Worm (Caenorhabditis elegans) whole organism, L4 larva: ENCODE data around the gene ssq-1.

ENCODE experiments used
- D1046.2 ChIP-seq: fragments of 200-800 bp; sonication (Bioruptor generic); IDR thresholded peaks from 2 replicates; pipeline ENCODE4 v1.3.6; 2022; ENCODE audit warnings: missing genetic modification characterization, missing compliant biosample characterization
- F26F4.8 ChIP-seq: fragments of 200-800 bp; sonication (Bioruptor generic); conservative IDR thresholded peaks from 2 replicates; pipeline ENCODE4 v1.3.6; 2022; ENCODE audit warnings: missing genetic modification characterization, missing compliant biosample characterization
- F44E2.7 ChIP-seq: fragments of 200-800 bp; sonication (Bioruptor generic); IDR thresholded peaks from 2 replicates; pipeline ENCODE4 v2.1.2; 2022; ENCODE audit warnings: missing genetic modification characterization, missing compliant biosample characterization
- R02D3.7 ChIP-seq: fragments of 150-350 bp; sonication (generic microtip); optimal IDR thresholded peaks from 3 replicates; lab custom pipeline; 2014; ENCODE audit warnings: missing biosample characterization, missing genetic modification characterization
- T20F7.1 ChIP-seq: fragments of 200-800 bp; sonication (Bioruptor generic); optimal IDR thresholded peaks from 2 replicates; lab custom pipeline; 2018; ENCODE audit warnings: mild to moderate bottlenecking, missing genetic modification characterization, missing compliant biosample characterization
- T26A8.4 ChIP-seq: fragments of 200-800 bp; sonication (Bioruptor generic); IDR thresholded peaks from 2 replicates; pipeline ENCODE4 v1.3.6; 2022; ENCODE audit warnings: missing genetic modification characterization, missing compliant biosample characterization
- Y105C5A.15 ChIP-seq: fragments of 200-800 bp; sonication (Bioruptor generic); IDR thresholded peaks from 2 replicates; pipeline ENCODE4 v1.3.6; 2022; ENCODE audit warnings: missing genetic modification characterization, missing compliant biosample characterization
- Y5F2A.4 ChIP-seq: fragments of 200-800 bp; sonication (Bioruptor generic); optimal IDR thresholded peaks from 2 replicates; lab custom pipeline; 2018; ENCODE audit warnings: mild to moderate bottlenecking, missing genetic modification characterization, missing compliant biosample characterization
- Y75B8A.6 ChIP-seq: fragments of 200-800 bp; sonication (Bioruptor generic); IDR thresholded peaks from 2 replicates; pipeline ENCODE4 v1.3.6; 2022; ENCODE audit warnings: missing genetic modification reagents, missing genetic modification characterization, missing compliant biosample characterization
- ZK546.5 ChIP-seq, 2 experiments: sonication (generic microtip); optimal IDR thresholded peaks; 2 replicates each; lab custom pipeline; 2017; ENCODE audit warnings: missing biosample characterization in 2 of 2, missing genetic modification characterization in 2 of 2
- ama-1 ChIP-seq: fragments of 150-350 bp; optimal IDR thresholded peaks from 2 replicates; lab custom pipeline; 2014; ENCODE audit warnings: inconsistent platforms, mixed read lengths
- ceh-20 ChIP-seq: fragments of 200-800 bp; sonication (Bioruptor generic); IDR thresholded peaks from 2 replicates; pipeline ENCODE4 v1.3.6; 2022; ENCODE audit warnings: missing genetic modification reagents, missing genetic modification characterization, missing compliant biosample characterization
- ceh-32 ChIP-seq: sonication (generic microtip); optimal IDR thresholded peaks from 2 replicates; lab custom pipeline; 2016; ENCODE audit warnings: mild to moderate bottlenecking, missing genetic modification characterization, missing compliant biosample characterization; ENCODE audit not compliant: poor library complexity
- ceh-62 ChIP-seq: sonication (generic microtip); optimal IDR thresholded peaks from 2 replicates; lab custom pipeline; 2017; ENCODE audit warnings: missing biosample characterization, missing genetic modification characterization
- ces-1 ChIP-seq: fragments of 150-350 bp; sonication (generic microtip); optimal IDR thresholded peaks from 4 replicates; lab custom pipeline; 2014; ENCODE audit warnings: missing biosample characterization, missing genetic modification reagents, missing genetic modification characterization
- daf-12 ChIP-seq: fragments of 150-350 bp; optimal IDR thresholded peaks from 2 replicates; lab custom pipeline; 2014; ENCODE audit warnings: missing biosample characterization, missing genetic modification reagents, missing genetic modification characterization
- daf-16 ChIP-seq, 3 experiments: sonication (generic microtip); optimal IDR thresholded peaks; 2 replicates each; lab custom pipeline; 2016 to 2017; ENCODE audit warnings: missing genetic modification characterization in 3 of 3, missing genetic modification reagents in 3 of 3, mild to moderate bottlenecking in 2 of 3, missing compliant biosample characterization in 2 of 3, missing biosample characterization in 1 of 3, moderate library complexity in 1 of 3
- daf-8 ChIP-seq: fragments of 200-800 bp; sonication (Bioruptor generic); IDR thresholded peaks from 2 replicates; pipeline ENCODE4 v1.3.6; 2022; ENCODE audit warnings: missing genetic modification characterization, missing compliant biosample characterization
- dmd-6 ChIP-seq: fragments of 200-800 bp; sonication (Bioruptor generic); IDR thresholded peaks from 2 replicates; pipeline ENCODE4 v1.3.6; 2022; ENCODE audit warnings: missing genetic modification reagents, missing genetic modification characterization, missing compliant biosample characterization
- dmd-9 ChIP-seq: fragments of 200-800 bp; sonication (Bioruptor generic); IDR thresholded peaks from 2 replicates; pipeline ENCODE4 v1.3.6; 2022; ENCODE audit warnings: missing genetic modification reagents, missing genetic modification characterization, missing compliant biosample characterization
- dpl-1 ChIP-seq: fragments of 150-350 bp; optimal IDR thresholded peaks from 2 replicates; lab custom pipeline; 2014; ENCODE audit warnings: missing biosample characterization, missing genetic modification reagents, missing genetic modification characterization
- dve-1 ChIP-seq: sonication (generic microtip); optimal IDR thresholded peaks from 2 replicates; lab custom pipeline; 2017; ENCODE audit warnings: antibody characterized with exemption, mild to moderate bottlenecking, missing genetic modification characterization, missing compliant biosample characterization; ENCODE audit not compliant: insufficient read depth
- egl-43 ChIP-seq: fragments of 200-800 bp; sonication (Bioruptor generic); IDR thresholded peaks from 2 replicates; pipeline ENCODE4 v1.3.6; 2022; ENCODE audit warnings: missing genetic modification reagents, missing genetic modification characterization, missing compliant biosample characterization
- fos-1 ChIP-seq: fragments of 150-350 bp; optimal IDR thresholded peaks from 2 replicates; lab custom pipeline; 2014; ENCODE audit warnings: missing biosample characterization, missing genetic modification characterization
- hlh-11 ChIP-seq: fragments of 200-800 bp; sonication (Bioruptor generic); optimal IDR thresholded peaks from 2 replicates; lab custom pipeline; 2018; ENCODE audit warnings: mild to moderate bottlenecking, missing genetic modification characterization, missing compliant biosample characterization
- hlh-30 ChIP-seq: sonication (generic microtip); optimal IDR thresholded peaks from 2 replicates; lab custom pipeline; 2017; ENCODE audit warnings: antibody characterized with exemption, mild to moderate bottlenecking, missing genetic modification characterization, missing compliant biosample characterization; ENCODE audit not compliant: insufficient read depth
- hmg-1.1 ChIP-seq: fragments of 200-800 bp; sonication (Bioruptor generic); IDR thresholded peaks from 2 replicates; pipeline ENCODE4 v1.3.6; 2022; ENCODE audit warnings: missing genetic modification reagents, missing genetic modification characterization, missing compliant biosample characterization
- lin-13 ChIP-seq: fragments of 150-350 bp; optimal IDR thresholded peaks from 2 replicates; lab custom pipeline; 2014; ENCODE audit warnings: missing biosample characterization, missing genetic modification reagents, missing genetic modification characterization
- lin-39 ChIP-seq: fragments of 150-350 bp; optimal IDR thresholded peaks from 2 replicates; lab custom pipeline; 2014; ENCODE audit warnings: missing biosample characterization, missing genetic modification reagents, missing genetic modification characterization
- lir-3 ChIP-seq: sonication (generic microtip); optimal IDR thresholded peaks from 2 replicates; lab custom pipeline; 2016; ENCODE audit warnings: mild to moderate bottlenecking, missing genetic modification characterization, missing compliant biosample characterization
- lsy-2 ChIP-seq, 2 experiments: fragments of 150-350 bp in 1 of 2; sonication (generic microtip) in 1 of 2; optimal IDR thresholded peaks; 2 replicates each; lab custom pipeline; 2014 to 2017; ENCODE audit warnings: missing biosample characterization in 2 of 2, missing genetic modification characterization in 2 of 2
- mdl-1 ChIP-seq, 2 experiments: fragments of 150-350 bp in 1 of 2; sonication (generic microtip) in 1 of 2; optimal IDR thresholded peaks; 2 replicates each; lab custom pipeline; 2014 to 2017; ENCODE audit warnings: missing biosample characterization in 2 of 2, missing genetic modification characterization in 2 of 2
- mep-1 ChIP-seq: fragments of 150-350 bp; sonication (generic microtip); optimal IDR thresholded peaks from 3 replicates; lab custom pipeline; 2014; ENCODE audit warnings: missing biosample characterization, missing genetic modification characterization
- mxl-3 ChIP-seq: fragments of 200-800 bp; sonication (Bioruptor generic); optimal IDR thresholded peaks from 2 replicates; lab custom pipeline; 2018; ENCODE audit warnings: mild to moderate bottlenecking, missing genetic modification characterization, missing compliant biosample characterization
- nhr-10 ChIP-seq: fragments of 150-350 bp; optimal IDR thresholded peaks from 2 replicates; lab custom pipeline; 2014; ENCODE audit warnings: missing biosample characterization, missing genetic modification characterization
- nhr-11 ChIP-seq: fragments of 150-350 bp; optimal IDR thresholded peaks from 2 replicates; lab custom pipeline; 2014; ENCODE audit warnings: missing biosample characterization, missing genetic modification characterization
- nhr-111 ChIP-seq: fragments of 200-800 bp; sonication (Bioruptor generic); optimal IDR thresholded peaks from 2 replicates; lab custom pipeline; 2018; ENCODE audit warnings: mild to moderate bottlenecking, missing genetic modification characterization, missing compliant biosample characterization
- nhr-28 ChIP-seq: fragments of 150-350 bp; optimal IDR thresholded peaks from 2 replicates; lab custom pipeline; 2014; ENCODE audit warnings: missing biosample characterization, missing genetic modification characterization
- nhr-41 ChIP-seq: fragments of 200-800 bp; sonication (Bioruptor generic); IDR thresholded peaks from 2 replicates; pipeline ENCODE4 v1.3.6; 2022; ENCODE audit warnings: missing genetic modification reagents, missing genetic modification characterization, missing compliant biosample characterization
- nhr-42 ChIP-seq: fragments of 200-800 bp; sonication (Bioruptor generic); IDR thresholded peaks from 2 replicates; pipeline ENCODE4 v1.3.6; 2022; ENCODE audit warnings: missing genetic modification characterization, missing compliant biosample characterization
- nhr-6 ChIP-seq: fragments of 150-350 bp; optimal IDR thresholded peaks from 2 replicates; lab custom pipeline; 2014; ENCODE audit warnings: missing biosample characterization, missing genetic modification characterization
- nhr-76 ChIP-seq: fragments of 150-350 bp; optimal IDR thresholded peaks from 2 replicates; lab custom pipeline; 2014; ENCODE audit warnings: missing biosample characterization, missing genetic modification characterization
- nhr-77 ChIP-seq: fragments of 150-350 bp; optimal IDR thresholded peaks from 2 replicates; lab custom pipeline; 2014; ENCODE audit warnings: missing biosample characterization, missing genetic modification characterization
- php-3 ChIP-seq: fragments of 200-800 bp; sonication (Bioruptor generic); IDR thresholded peaks from 2 replicates; pipeline ENCODE4 v1.3.6; 2022; ENCODE audit warnings: missing genetic modification reagents, missing genetic modification characterization, missing compliant biosample characterization
- pqm-1 ChIP-seq: sonication (generic microtip); optimal IDR thresholded peaks from 2 replicates; lab custom pipeline; 2017; ENCODE audit warnings: missing biosample characterization, missing genetic modification characterization
- rbr-2 ChIP-seq: sonication (generic microtip); optimal IDR thresholded peaks from 2 replicates; lab custom pipeline; 2016; ENCODE audit warnings: missing genotype, missing genetic modification characterization, missing compliant biosample characterization
- saeg-2 ChIP-seq: fragments of 200-800 bp; sonication (Bioruptor generic); IDR thresholded peaks from 2 replicates; pipeline ENCODE4 v1.3.6; 2022; ENCODE audit warnings: missing genetic modification reagents, missing genetic modification characterization, missing compliant biosample characterization
- snpc-1.2 ChIP-seq: fragments of 200-800 bp; sonication (Bioruptor generic); IDR thresholded peaks from 2 replicates; pipeline ENCODE4 v1.3.6; 2022; ENCODE audit warnings: missing genetic modification reagents, missing genetic modification characterization, missing compliant biosample characterization
- tag-97 ChIP-seq: fragments of 200-800 bp; sonication (Bioruptor generic); IDR thresholded peaks from 2 replicates; pipeline ENCODE4 v1.3.6; 2022; ENCODE audit warnings: missing genetic modification characterization, missing compliant biosample characterization
- unc-62 ChIP-seq, 3 experiments: fragments of 150-350 bp in 1 of 3; sonication (generic microtip); optimal IDR thresholded peaks in 2 of 3; peaks in 1 of 3; 1 replicate in 1 of 3; 2 replicates in 2 of 3; lab custom pipeline; 2014 to 2017; ENCODE audit warnings: missing biosample characterization in 3 of 3, missing genetic modification characterization in 3 of 3, missing genetic modification reagents in 3 of 3, missing genotype in 1 of 3
- vab-7 ChIP-seq: fragments of 200-800 bp; sonication (Bioruptor generic); IDR thresholded peaks from 2 replicates; pipeline ENCODE4 v1.3.6; 2022; ENCODE audit warnings: missing genetic modification reagents, missing genetic modification characterization, missing compliant biosample characterization

Gene ssq-1

ce11 chrIV:9873837-9874236 lies 21.5 kb downstream of the ssq-1 start:
- TF ChIP-seq nhr-11 (tag; lab: Kevin White, UChicago) (peak; percentile 53), mep-1 (tag; lab: Kevin White, UChicago) (peak; percentile 66), dmd-9 (GFP tag; lab: Robert Waterston, UW) (no peak), F44E2.7 (no peak), nhr-6 (peak; percentile 15), Y5F2A.4 (GFP tag; lab: Kevin White, UChicago) (no peak), daf-16 (GFP tag; optimal IDR thresholded peaks at IDR 0.05; lab: Kevin White, UChicago) (no peak), daf-16 (tag; optimal IDR thresholded peaks at IDR 0.05; lab: Kevin White, UChicago) (peak; percentile 42), rbr-2 (peak; percentile 20), T20F7.1 (GFP tag; lab: Kevin White, UChicago) (peak; percentile 26), mxl-3 (peak; percentile 71), nhr-77 (tag; lab: Kevin White, UChicago) (peak; percentile 17), lin-13 (peak; percentile 13), saeg-2 (GFP tag; lab: Robert Waterston, UW) (no peak), egl-43 (GFP tag; lab: Robert Waterston, UW) (no peak), Y75B8A.6 (GFP tag; lab: Robert Waterston, UW) (no peak), hlh-30 (tag; lab: Kevin White, UChicago) (peak; percentile 84), nhr-76 (no peak), snpc-1.2 (GFP tag; lab: Robert Waterston, UW) (no peak), daf-8 (GFP tag; lab: Robert Waterston, UW) (no peak), unc-62 (GFP tag; optimal IDR thresholded peaks at IDR 0.05 in 1 of 2; lab: Kevin White, UChicago) (peak in 1 of 2 experiments; percentile 14), unc-62 (tag; optimal IDR thresholded peaks at IDR 0.05; lab: Kevin White, UChicago) (no peak), nhr-10 (no peak), F26F4.8 (no peak), mdl-1 (tag; optimal IDR thresholded peaks at IDR 0.05; lab: Kevin White, UChicago) (peak; percentile 26 to 55), R02D3.7 (tag; lab: Kevin White, UChicago) (no peak), ceh-32 (tag; lab: Kevin White, UChicago) (no peak), pqm-1 (peak; percentile 9), nhr-111 (GFP tag; lab: Kevin White, UChicago) (no peak), ama-1 (lab: Kevin White, UChicago) (no peak), hmg-1.1 (peak; percentile 56; the same call in 1 of the 2 replicates), vab-7 (no peak), dmd-6 (GFP tag; lab: Robert Waterston, UW) (peak; percentile 61), nhr-41 (no peak), lir-3 (no peak), nhr-42 (no peak), ZK546.5 (tag; optimal IDR thresholded peaks at IDR 0.05; lab: Kevin White, UChicago) (no peak), ces-1 (no peak), Y105C5A.15 (GFP tag; lab: Robert Waterston, UW) (no peak), T26A8.4 (no peak), ceh-62 (tag; lab: Kevin White, UChicago) (no peak), dve-1 (tag; lab: Kevin White, UChicago) (peak; percentile 37), dpl-1 (GFP tag; lab: Kevin White, UChicago) (peak; percentile 12), ceh-20 (peak; percentile 9; the same call in 1 of the 2 replicates), daf-12 (tag; lab: Kevin White, UChicago) (no peak), fos-1 (tag; lab: Kevin White, UChicago) (no peak), D1046.2 (GFP tag; lab: Robert Waterston, UW) (no peak), php-3 (no peak), tag-97 (no peak), lin-39 (tag; lab: Kevin White, UChicago) (no peak), lsy-2 (tag; optimal IDR thresholded peaks at IDR 0.05; lab: Kevin White, UChicago) (peak in 1 of 2 experiments; percentile 46), hlh-11 (peak; percentile 71), nhr-28 (tag; lab: Kevin White, UChicago) (peak; percentile 39)
